Fruit fly (Drosophila melanogaster) whole organism, prepupa: Measurements from ENCODE around the gene Liprin-beta.

Experiments
- CG10631 ChIP-seq: fragments of 200-800 bp; sonication (Bioruptor generic); optimal IDR thresholded peaks from 2 replicates; lab custom pipeline; 2016; ENCODE audit warnings: missing biosample characterization, missing genetic modification characterization
- CG10669 ChIP-seq: fragments of 200-800 bp; sonication (Bioruptor generic); optimal IDR thresholded peaks from 3 replicates; lab custom pipeline; 2018; ENCODE audit warnings: missing biosample characterization, mild to moderate bottlenecking, missing genetic modification characterization, moderate library complexity
- CG11294 ChIP-seq: fragments of 200-800 bp; sonication (Bioruptor generic); IDR thresholded peaks from 2 replicates; pipeline ENCODE4 v1.3.6; 2022; ENCODE audit warnings: missing biosample characterization, missing genetic modification characterization
- CG11762 ChIP-seq: fragments of 200-800 bp; sonication (Bioruptor generic); optimal IDR thresholded peaks from 3 replicates; lab custom pipeline; 2016; ENCODE audit warnings: missing biosample characterization, missing genetic modification characterization; ENCODE audit not compliant: insufficient read depth
- CG11902 ChIP-seq: fragments of 200-800 bp; sonication (Bioruptor generic); optimal IDR thresholded peaks from 3 replicates; lab custom pipeline; 2016; ENCODE audit warnings: missing biosample characterization, missing genetic modification characterization
- CG15336 ChIP-seq: fragments of 200-800 bp; sonication (Bioruptor generic); IDR thresholded peaks from 2 replicates; pipeline ENCODE4 v1.3.6; 2022; ENCODE audit warnings: missing biosample characterization, missing genetic modification characterization
- CG1621 ChIP-seq: fragments of 200-800 bp; sonication (Bioruptor generic); optimal IDR thresholded peaks from 3 replicates; lab custom pipeline; 2018; ENCODE audit warnings: missing biosample characterization, mild to moderate bottlenecking, missing genetic modification characterization
- CG3032 ChIP-seq: fragments of 200-800 bp; optimal IDR thresholded peaks from 2 replicates; lab custom pipeline; 2019; ENCODE audit warnings: missing biosample characterization, mild to moderate bottlenecking, missing genetic modification characterization, moderate library complexity
- CG31627 ChIP-seq: fragments of 200-800 bp; sonication (Bioruptor generic); optimal IDR thresholded peaks from 3 replicates; lab custom pipeline; 2016; ENCODE audit warnings: missing biosample characterization, missing genetic modification characterization
- CG32006 ChIP-seq: fragments of 200-800 bp; sonication (Bioruptor generic); optimal IDR thresholded peaks from 3 replicates; lab custom pipeline; 2017; ENCODE audit warnings: missing biosample characterization, mild to moderate bottlenecking, missing genetic modification characterization
- CG34406 ChIP-seq: fragments of 200-800 bp; sonication (Bioruptor generic); optimal IDR thresholded peaks from 3 replicates; lab custom pipeline; 2016; ENCODE audit warnings: missing biosample characterization, missing genetic modification characterization
- CG6163 ChIP-seq: fragments of 200-800 bp; sonication (Bioruptor generic); IDR thresholded peaks from 3 replicates; pipeline ENCODE4 v1.3.6; 2022; ENCODE audit warnings: missing biosample characterization, missing genetic modification characterization
- CG6276 ChIP-seq: fragments of 200-800 bp; sonication (Bioruptor generic); optimal IDR thresholded peaks from 2 replicates; lab custom pipeline; 2017; ENCODE audit warnings: missing biosample characterization, mild to moderate bottlenecking, missing genetic modification characterization
- CG6792 ChIP-seq: fragments of 200-800 bp; sonication (Bioruptor generic); optimal IDR thresholded peaks from 3 replicates; lab custom pipeline; 2016; ENCODE audit warnings: missing biosample characterization, missing genetic modification characterization
- CG6854 ChIP-seq: fragments of 200-800 bp; sonication (Bioruptor generic); optimal IDR thresholded peaks from 2 replicates; lab custom pipeline; 2017; ENCODE audit warnings: missing biosample characterization, mild to moderate bottlenecking, missing genetic modification characterization
- CG7368 ChIP-seq: fragments of 200-800 bp; sonication (Bioruptor generic); optimal IDR thresholded peaks from 3 replicates; lab custom pipeline; 2016; ENCODE audit warnings: missing biosample characterization, missing genetic modification characterization
- CG8119 ChIP-seq: fragments of 200-800 bp; sonication (Bioruptor generic); IDR thresholded peaks from 3 replicates; pipeline ENCODE4 v1.3.6; 2022; ENCODE audit warnings: missing biosample characterization, missing genetic modification characterization
- CG8319 ChIP-seq: fragments of 200-800 bp; sonication (Bioruptor generic); optimal IDR thresholded peaks from 3 replicates; lab custom pipeline; 2016; ENCODE audit warnings: missing biosample characterization, missing genetic modification characterization
- CG9139 ChIP-seq: fragments of 200-800 bp; sonication (Bioruptor generic); optimal IDR thresholded peaks from 3 replicates; lab custom pipeline; 2017; ENCODE audit warnings: missing biosample characterization, mild to moderate bottlenecking, missing genetic modification characterization
- Eip75B ChIP-seq: fragments of 200-800 bp; sonication (Bioruptor generic); optimal IDR thresholded peaks from 3 replicates; lab custom pipeline; 2016; ENCODE audit warnings: missing biosample characterization, missing genetic modification characterization
- Eip93F ChIP-seq: fragments of 200-800 bp; sonication (Bioruptor generic); optimal IDR thresholded peaks from 2 replicates; lab custom pipeline; 2016; ENCODE audit warnings: missing biosample characterization, mild to moderate bottlenecking, missing genetic modification characterization
- Ets21C ChIP-seq: fragments of 200-800 bp; sonication (Bioruptor generic); optimal IDR thresholded peaks from 3 replicates; lab custom pipeline; 2016; ENCODE audit warnings: missing biosample characterization, missing genetic modification characterization
- Ets96B ChIP-seq: fragments of 200-800 bp; optimal IDR thresholded peaks from 2 replicates; lab custom pipeline; 2019; ENCODE audit warnings: missing biosample characterization, mild to moderate bottlenecking, missing genetic modification characterization, moderate library complexity
- Hr38 ChIP-seq: sonication (Bioruptor generic); optimal IDR thresholded peaks from 2 replicates; lab custom pipeline; 2016; ENCODE audit warnings: missing biosample characterization, missing genetic modification characterization
- Hr4 ChIP-seq: fragments of 200-800 bp; sonication (Bioruptor generic); optimal IDR thresholded peaks from 3 replicates; lab custom pipeline; 2016; ENCODE audit warnings: missing biosample characterization, missing genetic modification characterization
- Lpt ChIP-seq: fragments of 200-800 bp; sonication (Bioruptor generic); optimal IDR thresholded peaks from 3 replicates; lab custom pipeline; 2016; ENCODE audit warnings: missing biosample characterization, missing genetic modification characterization
- Met ChIP-seq: fragments of 200-800 bp; sonication (Bioruptor generic); optimal IDR thresholded peaks from 3 replicates; lab custom pipeline; 2016; ENCODE audit warnings: missing biosample characterization, missing genetic modification characterization
- OdsH ChIP-seq: fragments of 200-800 bp; sonication (Bioruptor generic); optimal IDR thresholded peaks from 3 replicates; lab custom pipeline; 2016; ENCODE audit warnings: missing biosample characterization, missing genetic modification characterization
- Smox ChIP-seq: fragments of 200-800 bp; sonication (Bioruptor generic); optimal IDR thresholded peaks from 3 replicates; lab custom pipeline; 2016; ENCODE audit warnings: missing biosample characterization, missing genetic modification characterization
- Sox102F ChIP-seq: fragments of 200-800 bp; sonication (Bioruptor generic); optimal IDR thresholded peaks from 2 replicates; lab custom pipeline; 2016; ENCODE audit warnings: missing biosample characterization, mild to moderate bottlenecking, missing genetic modification characterization
- Sox14 ChIP-seq: fragments of 200-800 bp; sonication (Bioruptor generic); optimal IDR thresholded peaks from 3 replicates; lab custom pipeline; 2016; ENCODE audit warnings: missing biosample characterization, missing genetic modification characterization
- Sox15 ChIP-seq: fragments of 200-800 bp; sonication (Bioruptor generic); optimal IDR thresholded peaks from 3 replicates; lab custom pipeline; 2016; ENCODE audit warnings: missing biosample characterization, missing genetic modification characterization
- dac ChIP-seq: fragments of 200-800 bp; sonication (Bioruptor generic); optimal IDR thresholded peaks from 2 replicates; lab custom pipeline; 2017; ENCODE audit warnings: missing biosample characterization, mild to moderate bottlenecking, missing genetic modification characterization
- esn ChIP-seq: fragments of 200-800 bp; sonication (Bioruptor generic); optimal IDR thresholded peaks from 2 replicates; lab custom pipeline; 2016; ENCODE audit warnings: missing biosample characterization, mild to moderate bottlenecking, missing genetic modification characterization, moderate library complexity
- fd85E ChIP-seq: fragments of 200-800 bp; sonication (Bioruptor generic); optimal IDR thresholded peaks from 3 replicates; lab custom pipeline; 2016; ENCODE audit warnings: missing biosample characterization, missing genetic modification characterization
- fkh ChIP-seq: fragments of 200-800 bp; sonication (Bioruptor generic); optimal IDR thresholded peaks from 3 replicates; lab custom pipeline; 2017; ENCODE audit warnings: missing biosample characterization, mild to moderate bottlenecking, missing genetic modification characterization, moderate library complexity
- lz ChIP-seq: fragments of 200-800 bp; sonication (Bioruptor generic); optimal IDR thresholded peaks from 3 replicates; lab custom pipeline; 2016; ENCODE audit warnings: missing biosample characterization, missing genetic modification characterization
- net ChIP-seq: fragments of 200-800 bp; sonication (Bioruptor generic); optimal IDR thresholded peaks from 3 replicates; lab custom pipeline; 2016; ENCODE audit warnings: missing biosample characterization, missing genetic modification characterization
- pdm3 ChIP-seq: fragments of 200-800 bp; sonication (Bioruptor generic); optimal IDR thresholded peaks from 3 replicates; lab custom pipeline; 2016; ENCODE audit warnings: missing biosample characterization, missing genetic modification characterization
- spab ChIP-seq: fragments of 200-800 bp; sonication (Bioruptor generic); optimal IDR thresholded peaks from 2 replicates; lab custom pipeline; 2017; ENCODE audit warnings: missing biosample characterization, mild to moderate bottlenecking, missing genetic modification characterization, missing genetic modification reagents
- svp ChIP-seq: fragments of 200-800 bp; sonication (Bioruptor generic); peaks from one replicate; lab custom pipeline; 2016; ENCODE audit warnings: missing biosample characterization, missing genetic modification characterization
- topi ChIP-seq: fragments of 200-800 bp; sonication (Bioruptor generic); optimal IDR thresholded peaks from 3 replicates; lab custom pipeline; 2016; ENCODE audit warnings: missing biosample characterization, missing genetic modification characterization
- vri ChIP-seq: fragments of 200-800 bp; sonication (Bioruptor generic); optimal IDR thresholded peaks from 3 replicates; lab custom pipeline; 2016; ENCODE audit warnings: missing biosample characterization, mild to moderate bottlenecking, missing genetic modification characterization

Gene Liprin-beta

DNA sequence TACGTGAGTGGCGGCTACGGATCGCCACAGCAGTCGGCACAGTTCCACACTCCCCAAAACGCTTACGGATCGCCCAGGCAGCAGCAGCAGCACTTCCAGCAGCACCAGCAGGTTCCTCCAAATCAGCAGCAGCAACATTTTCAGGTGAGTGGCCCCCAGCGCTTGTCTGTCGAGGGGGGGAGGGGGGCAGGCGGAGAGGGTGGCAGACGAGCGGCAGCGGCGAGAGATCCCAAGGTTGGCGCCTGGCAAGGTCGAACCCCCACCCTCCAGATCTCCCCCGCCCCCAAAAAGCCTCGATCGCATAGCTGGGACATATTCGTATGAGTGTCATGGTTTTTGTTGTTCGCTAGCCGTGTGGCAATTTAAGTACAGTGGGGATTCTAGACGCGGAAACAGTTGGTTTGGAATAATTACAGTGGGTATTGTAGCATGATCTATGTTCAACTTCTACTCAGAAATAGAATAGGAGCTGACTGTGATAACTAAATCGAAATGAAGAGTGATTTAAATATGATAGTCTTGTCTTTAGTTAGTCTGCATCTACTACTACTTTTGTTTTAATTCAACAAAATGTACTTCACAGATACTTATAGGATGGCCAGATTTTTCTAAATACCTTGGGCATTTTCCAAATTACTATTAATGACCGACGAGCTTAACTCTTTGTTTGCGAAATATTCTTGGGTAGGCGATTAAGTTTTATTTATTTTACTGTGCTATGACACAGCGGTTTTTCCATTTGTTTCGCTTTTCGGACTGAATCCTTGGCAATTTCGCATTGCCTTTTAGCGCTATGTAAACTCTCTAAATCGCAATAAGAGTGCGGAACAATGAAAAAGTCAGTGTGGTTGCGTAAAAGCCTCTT, 34.5 kb upstream of the Liprin-beta start (continued):
- TF ChIP-seq CG10669 (GFP tag; lab: Kevin White, UChicago) (peak; percentile 47), dac (GFP tag; lab: Kevin White, UChicago) (no peak), Eip93F (GFP tag; lab: Kevin White, UChicago) (no peak), CG11762 (GFP tag; lab: Kevin White, UChicago) (no peak), fd85E (GFP tag; lab: Kevin White, UChicago) (no peak), CG11902 (GFP tag; lab: Kevin White, UChicago) (peak; percentile 26), CG6276 (GFP tag; lab: Kevin White, UChicago) (no peak), pdm3 (GFP tag; lab: Kevin White, UChicago) (peak; percentile 24), CG6163 (GFP tag; lab: Robert Waterston, UW) (peak; percentile 41; the same call in 1 of the 3 replicates), svp (GFP tag; lab: Kevin White, UChicago) (peak; percentile 30)

DNA sequence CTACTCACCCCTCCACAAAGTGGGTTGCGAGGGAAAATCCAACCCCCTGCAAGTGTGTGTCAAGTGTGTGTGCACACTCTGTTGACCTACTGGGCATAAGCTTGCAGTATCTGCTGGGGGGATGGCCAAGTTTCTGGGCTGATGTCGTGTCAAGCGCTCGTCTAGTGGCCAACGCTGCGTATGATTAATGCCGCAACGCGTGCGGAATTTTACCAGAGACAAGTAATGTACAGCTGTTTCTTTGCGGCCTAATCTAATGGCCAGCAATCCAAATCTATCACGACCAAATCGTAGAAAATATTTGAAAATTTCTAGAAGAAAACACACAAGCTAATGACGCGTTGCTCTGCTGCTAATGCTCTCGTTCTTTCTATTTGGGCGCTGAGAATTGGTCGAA, 33.9 kb upstream of the Liprin-beta start:
- no peak for TF ChIP-seq spab
- no peak for TF ChIP-seq Sox102F (GFP tag; lab: Kevin White, UChicago)
- no peak for TF ChIP-seq CG31627 (GFP tag; lab: Kevin White, UChicago)
- no peak for TF ChIP-seq CG6163 (GFP tag; lab: Robert Waterston, UW)
- TF ChIP-seq CG6792 (GFP tag; lab: Kevin White, UChicago) = no peak
- TF ChIP-seq CG6276 (GFP tag; lab: Kevin White, UChicago) = no peak
- TF ChIP-seq CG10669 (GFP tag; lab: Kevin White, UChicago) = no peak
- TF ChIP-seq Sox15 (GFP tag; lab: Kevin White, UChicago) = no peak
- no peak for TF ChIP-seq CG8119 (GFP tag; lab: Robert Waterston, UW)

DNA sequence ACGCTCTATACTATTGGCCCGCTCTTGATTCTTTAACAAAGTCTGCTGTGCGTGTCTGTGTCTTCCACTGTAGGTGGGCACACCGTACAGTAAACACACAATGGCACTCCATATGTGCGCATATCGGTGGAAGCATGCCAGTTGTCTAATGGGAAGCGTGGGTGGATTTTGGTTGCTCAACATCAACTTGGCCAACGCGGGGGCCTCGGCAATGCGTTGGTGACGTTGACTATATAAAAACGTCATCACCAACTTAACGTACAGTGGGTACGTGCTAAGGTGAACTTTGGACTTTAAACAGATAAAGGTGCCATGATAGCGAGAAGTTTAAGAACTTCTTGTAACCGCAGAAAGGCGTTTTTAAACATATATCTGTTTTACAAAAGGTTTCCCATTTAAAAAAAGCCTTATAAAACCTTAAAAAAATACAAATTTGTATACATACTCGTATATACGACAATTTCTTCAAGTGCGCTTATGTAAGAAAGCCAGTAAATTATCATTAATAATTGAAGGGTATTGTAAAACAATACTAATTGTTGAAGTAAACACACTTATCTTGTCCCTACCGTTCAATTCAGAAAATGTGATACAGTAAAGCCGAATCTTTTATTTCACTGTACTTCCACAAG, 33.3 kb upstream of the Liprin-beta start:
- TF ChIP-seq vri (GFP tag; lab: Kevin White, UChicago) = peak; percentile 47
- no peak for TF ChIP-seq Hr38 (GFP tag; lab: Kevin White, UChicago)
- peak; percentile 75 for TF ChIP-seq topi (GFP tag; lab: Kevin White, UChicago)
- no peak for TF ChIP-seq CG7368 (GFP tag; lab: Kevin White, UChicago)
- peak; percentile 66 for TF ChIP-seq OdsH
- TF ChIP-seq CG32006 = peak; percentile 65
- TF ChIP-seq CG11294 (GFP tag; lab: Robert Waterston, UW) = no peak; the same call in 1 of the 2 replicates
- peak; percentile 48; the same call in 1 of the 3 replicates for TF ChIP-seq CG8119 (GFP tag; lab: Robert Waterston, UW)
- TF ChIP-seq spab = peak; percentile 15
- peak; percentile 49 for TF ChIP-seq CG15336 (GFP tag; lab: Robert Waterston, UW)
- TF ChIP-seq CG1621 (tag; lab: Kevin White, UChicago) = no peak
- no peak for TF ChIP-seq dac (GFP tag; lab: Kevin White, UChicago)
- TF ChIP-seq Eip93F (GFP tag; lab: Kevin White, UChicago) = no peak
- peak; percentile 27 for TF ChIP-seq CG8319 (GFP tag; lab: Kevin White, UChicago)
- no peak for TF ChIP-seq CG6854 (GFP tag; lab: Kevin White, UChicago)
- TF ChIP-seq pdm3 (GFP tag; lab: Kevin White, UChicago) = peak; percentile 45
- peak; percentile 58 for TF ChIP-seq lz (GFP tag; lab: Kevin White, UChicago)
- TF ChIP-seq CG34406 (GFP tag; lab: Kevin White, UChicago) = peak; percentile 50
- peak; percentile 36 for TF ChIP-seq Sox14
- no peak for TF ChIP-seq CG9139
- peak; percentile 58 for TF ChIP-seq Ets21C (GFP tag; lab: Kevin White, UChicago)
- TF ChIP-seq CG10631 = peak; percentile 54
- TF ChIP-seq Sox102F (GFP tag; lab: Kevin White, UChicago) = peak; percentile 62
- TF ChIP-seq Met (GFP tag; lab: Kevin White, UChicago) = peak; percentile 46
- peak; percentile 30 for TF ChIP-seq Smox (GFP tag; lab: Kevin White, UChicago)
- TF ChIP-seq fkh (GFP tag; lab: Kevin White, UChicago) = no peak
- TF ChIP-seq Sox15 (GFP tag; lab: Kevin White, UChicago) = peak; percentile 20
- TF ChIP-seq CG3032 = peak; percentile 25
- peak; percentile 47 for TF ChIP-seq net
- peak; percentile 56 for TF ChIP-seq CG10669 (GFP tag; lab: Kevin White, UChicago)
- peak; percentile 40 for TF ChIP-seq Lpt
- TF ChIP-seq Hr4 (GFP tag; lab: Kevin White, UChicago) = peak; percentile 65
- peak; percentile 14 for TF ChIP-seq Ets96B
- peak; percentile 49 for TF ChIP-seq Eip75B (GFP tag; lab: Kevin White, UChicago)
- peak; percentile 78 for TF ChIP-seq esn (GFP tag; lab: Kevin White, UChicago)
- TF ChIP-seq fd85E (GFP tag; lab: Kevin White, UChicago) = peak; percentile 25
